Worm (Caenorhabditis elegans) whole organism, L4 larva: ENCODE data around the gene pir-1.

ENCODE experiments used
- dpl-1 ChIP-seq: fragments of 150-350 bp; optimal IDR thresholded peaks from 2 replicates; lab custom pipeline; 2014; ENCODE audit warnings: missing biosample characterization, missing genetic modification reagents, missing genetic modification characterization
- hlh-11 ChIP-seq: fragments of 200-800 bp; sonication (Bioruptor generic); optimal IDR thresholded peaks from 2 replicates; lab custom pipeline; 2018; ENCODE audit warnings: mild to moderate bottlenecking, missing genetic modification characterization, missing compliant biosample characterization
- lir-3 ChIP-seq: sonication (generic microtip); optimal IDR thresholded peaks from 2 replicates; lab custom pipeline; 2016; ENCODE audit warnings: mild to moderate bottlenecking, missing genetic modification characterization, missing compliant biosample characterization
- lsy-2 ChIP-seq, 2 experiments: fragments of 150-350 bp in 1 of 2; sonication (generic microtip) in 1 of 2; optimal IDR thresholded peaks; 2 replicates each; lab custom pipeline; 2014 to 2017; ENCODE audit warnings: missing biosample characterization in 2 of 2, missing genetic modification characterization in 2 of 2
- nhr-11 ChIP-seq: fragments of 150-350 bp; optimal IDR thresholded peaks from 2 replicates; lab custom pipeline; 2014; ENCODE audit warnings: missing biosample characterization, missing genetic modification characterization
- nhr-28 ChIP-seq: fragments of 150-350 bp; optimal IDR thresholded peaks from 2 replicates; lab custom pipeline; 2014; ENCODE audit warnings: missing biosample characterization, missing genetic modification characterization
- nhr-76 ChIP-seq: fragments of 150-350 bp; optimal IDR thresholded peaks from 2 replicates; lab custom pipeline; 2014; ENCODE audit warnings: missing biosample characterization, missing genetic modification characterization

DNA sequence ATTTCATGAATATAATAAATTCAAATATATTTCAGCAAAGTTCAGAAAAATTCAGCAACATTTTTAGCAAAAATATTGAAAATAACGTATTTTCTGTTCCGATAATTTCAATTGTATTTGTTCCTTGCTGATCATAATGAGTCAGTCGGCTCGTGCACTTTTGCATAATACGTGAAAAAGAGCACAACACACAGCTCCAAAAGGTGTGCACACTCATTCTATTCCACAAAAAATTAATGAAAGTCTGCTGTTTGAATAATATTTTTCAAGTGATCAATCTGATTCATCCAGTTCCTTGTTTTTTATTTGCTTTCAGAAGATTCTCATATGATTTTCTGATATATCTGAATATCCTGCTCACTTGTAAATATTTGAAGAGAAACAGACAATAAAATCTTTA, 22.8 kb upstream of the pir-1 start:
- TF ChIP-seq nhr-28 (tag; lab: Kevin White, UChicago) (no peak), lir-3 (no peak), nhr-76 (tag; lab: Kevin White, UChicago) (no peak), nhr-11 (tag; lab: Kevin White, UChicago) (no peak), lsy-2 (tag; optimal IDR thresholded peaks at IDR 0.05; lab: Kevin White, UChicago) (no peak), dpl-1 (no peak), hlh-11 (tag; lab: Kevin White, UChicago) (no peak)
